Worm (Caenorhabditis elegans) whole organism, late embryonic: ENCODE measurements around the gene T01H3.2.

Experiments used
- C08G9.2 ChIP-seq: sonication (generic microtip); optimal IDR thresholded peaks from 2 replicates; lab custom pipeline; 2016; ENCODE audit warnings: mild to moderate bottlenecking, missing genetic modification characterization, moderate library complexity, missing compliant biosample characterization
- F13H6.1 ChIP-seq: sonication (generic microtip); optimal IDR thresholded peaks from 2 replicates; lab custom pipeline; 2016; ENCODE audit warnings: missing genetic modification characterization, missing compliant biosample characterization
- ahr-1 ChIP-seq: sonication (generic microtip); optimal IDR thresholded peaks from 2 replicates; lab custom pipeline; 2016; ENCODE audit warnings: missing genetic modification characterization, missing compliant biosample characterization
- ama-1 ChIP-seq: fragments of 150-350 bp; optimal IDR thresholded peaks from 2 replicates; lab custom pipeline; 2014
- ceh-22 ChIP-seq: sonication (generic microtip); optimal IDR thresholded peaks from 2 replicates; lab custom pipeline; 2017; ENCODE audit warnings: missing biosample characterization, missing genetic modification characterization
- ceh-9 ChIP-seq: sonication (generic microtip); optimal IDR thresholded peaks from 2 replicates; lab custom pipeline; 2016; ENCODE audit warnings: mild to moderate bottlenecking, missing genetic modification characterization, inconsistent platforms, missing compliant biosample characterization
- elt-4 ChIP-seq: sonication (generic microtip); optimal IDR thresholded peaks from 2 replicates; lab custom pipeline; 2016; ENCODE audit warnings: missing genetic modification characterization, missing compliant biosample characterization
- hlh-30 ChIP-seq: sonication (generic microtip); optimal IDR thresholded peaks from 2 replicates; lab custom pipeline; 2017; ENCODE audit warnings: antibody characterized with exemption, missing genetic modification characterization, missing compliant biosample characterization; ENCODE audit not compliant: insufficient read depth
- hlh-8 ChIP-seq: sonication (generic microtip); optimal IDR thresholded peaks from 2 replicates; lab custom pipeline; 2016; ENCODE audit warnings: missing genotype, missing genetic modification characterization, missing compliant biosample characterization
- mec-3 ChIP-seq: sonication (generic microtip); optimal IDR thresholded peaks from 2 replicates; lab custom pipeline; 2016; ENCODE audit warnings: borderline replicate concordance, missing genetic modification characterization, missing compliant biosample characterization
- nhr-11 ChIP-seq: fragments of 150-350 bp; optimal IDR thresholded peaks from 2 replicates; lab custom pipeline; 2014; ENCODE audit warnings: missing biosample characterization, missing genetic modification characterization
- odd-2 ChIP-seq: sonication (generic microtip); optimal IDR thresholded peaks from 2 replicates; lab custom pipeline; 2017; ENCODE audit warnings: antibody characterized with exemption, mild to moderate bottlenecking, missing genetic modification characterization, missing compliant biosample characterization
- pat-9 ChIP-seq: fragments of 200-800 bp; sonication (Bioruptor generic); optimal IDR thresholded peaks from 2 replicates; lab custom pipeline; 2018; ENCODE audit warnings: mild to moderate bottlenecking, missing genetic modification characterization, moderate library complexity, missing compliant biosample characterization
- pha-2 ChIP-seq: sonication (generic microtip); optimal IDR thresholded peaks from 2 replicates; lab custom pipeline; 2017; ENCODE audit warnings: mild to moderate bottlenecking, missing genetic modification characterization, missing compliant biosample characterization
- ref-2 ChIP-seq: sonication (generic microtip); optimal IDR thresholded peaks from 2 replicates; lab custom pipeline; 2016; ENCODE audit warnings: missing genetic modification characterization, missing compliant biosample characterization
- tbx-7 ChIP-seq: sonication (generic microtip); optimal IDR thresholded peaks from 2 replicates; lab custom pipeline; 2016; ENCODE audit warnings: missing genotype, missing genetic modification characterization, missing compliant biosample characterization
- unc-3 ChIP-seq, 2 experiments: fragments of 200-800 bp in 1 of 2; sonication (Bioruptor generic) in 1 of 2; sonication (generic microtip) in 1 of 2; conservative IDR thresholded peaks in 1 of 2; optimal IDR thresholded peaks in 1 of 2; 2 replicates each; pipeline versions ENCODE4 v1.3.6 to Lab custom; 2016 to 2022; ENCODE audit warnings: missing compliant biosample characterization in 2 of 2, missing genetic modification characterization in 2 of 2, missing genetic modification reagents in 1 of 2
- ztf-16 ChIP-seq: sonication (generic microtip); optimal IDR thresholded peaks from 2 replicates; lab custom pipeline; 2017; ENCODE audit warnings: missing genetic modification characterization, missing compliant biosample characterization

Gene T01H3.2

ce11 chrII:7825107-7825506 lies 52.7 kb downstream of the T01H3.2 start, which contains the start of gene srw-62:
Gene srw-62 (plus strand): TSS chrII:7825407.
- TF ChIP-seq tbx-7 (tag; lab: Kevin White, UChicago) (no peak), ceh-9 (tag; lab: Kevin White, UChicago) (no peak), C08G9.2 (no peak), F13H6.1 (no peak), unc-3 (GFP tag; conservative IDR thresholded peaks at IDR 0.05; lab: Robert Waterston, UW) (no peak), unc-3 (tag; optimal IDR thresholded peaks at IDR 0.05; lab: Kevin White, UChicago) (no peak), hlh-8 (tag; lab: Kevin White, UChicago) (no peak), odd-2 (tag; lab: Kevin White, UChicago) (no peak), hlh-30 (no peak), mec-3 (tag; lab: Kevin White, UChicago) (no peak), ama-1 (lab: Kevin White, UChicago) (no peak), ztf-16 (no peak), elt-4 (tag; lab: Kevin White, UChicago) (no peak), nhr-11 (no peak), ceh-22 (no peak), ref-2 (tag; lab: Kevin White, UChicago) (no peak), pha-2 (no peak), ahr-1 (tag; lab: Kevin White, UChicago) (no peak), pat-9 (tag; lab: Kevin White, UChicago) (no peak)
